Worm (Caenorhabditis elegans) whole organism, L2 larva: Measurements from ENCODE around the gene F36D3.1.

Experiments
- R02D3.7 ChIP-seq: fragments of 150-350 bp; optimal IDR thresholded peaks from 2 replicates; lab custom pipeline; 2014; ENCODE audit warnings: missing biosample characterization, missing genetic modification characterization
- ama-1 ChIP-seq: fragments of 150-350 bp; optimal IDR thresholded peaks from 2 replicates; lab custom pipeline; 2018; ENCODE audit warnings: inconsistent platforms
- blmp-1 ChIP-seq: sonication (generic microtip); optimal IDR thresholded peaks from 2 replicates; lab custom pipeline; 2017; ENCODE audit warnings: missing genetic modification characterization, mild to moderate bottlenecking, missing compliant biosample characterization, antibody characterized with exemption, moderate library complexity; ENCODE audit not compliant: insufficient read depth
- ceh-16 ChIP-seq: fragments of 150-350 bp; optimal IDR thresholded peaks from 2 replicates; lab custom pipeline; 2014; ENCODE audit warnings: missing biosample characterization, missing genetic modification characterization
- fos-1 ChIP-seq: fragments of 150-350 bp; optimal IDR thresholded peaks from 2 replicates; lab custom pipeline; 2014; ENCODE audit warnings: missing biosample characterization, missing genetic modification characterization
- lsy-2 ChIP-seq, 2 experiments: fragments of 150-350 bp in 1 of 2; sonication (generic microtip) in 1 of 2; optimal IDR thresholded peaks; 2 replicates each; lab custom pipeline; 2014 to 2017; ENCODE audit warnings: missing biosample characterization in 2 of 2, missing genetic modification characterization in 2 of 2
- nhr-11 ChIP-seq: fragments of 150-350 bp; optimal IDR thresholded peaks from 2 replicates; lab custom pipeline; 2014; ENCODE audit warnings: missing biosample characterization, missing genetic modification characterization
- nhr-12 ChIP-seq: fragments of 150-350 bp; optimal IDR thresholded peaks from 2 replicates; lab custom pipeline; 2014; ENCODE audit warnings: missing biosample characterization, missing genetic modification characterization
- nhr-77 ChIP-seq: fragments of 150-350 bp; optimal IDR thresholded peaks from 2 replicates; lab custom pipeline; 2014; ENCODE audit warnings: missing biosample characterization, missing genetic modification characterization
- sem-4 ChIP-seq: fragments of 150-350 bp; optimal IDR thresholded peaks from 2 replicates; lab custom pipeline; 2014; ENCODE audit warnings: missing biosample characterization, missing genetic modification reagents, missing genetic modification characterization
- zag-1 ChIP-seq: fragments of 150-350 bp; optimal IDR thresholded peaks from 2 replicates; lab custom pipeline; 2014; ENCODE audit warnings: missing biosample characterization, missing genetic modification characterization

DNA sequence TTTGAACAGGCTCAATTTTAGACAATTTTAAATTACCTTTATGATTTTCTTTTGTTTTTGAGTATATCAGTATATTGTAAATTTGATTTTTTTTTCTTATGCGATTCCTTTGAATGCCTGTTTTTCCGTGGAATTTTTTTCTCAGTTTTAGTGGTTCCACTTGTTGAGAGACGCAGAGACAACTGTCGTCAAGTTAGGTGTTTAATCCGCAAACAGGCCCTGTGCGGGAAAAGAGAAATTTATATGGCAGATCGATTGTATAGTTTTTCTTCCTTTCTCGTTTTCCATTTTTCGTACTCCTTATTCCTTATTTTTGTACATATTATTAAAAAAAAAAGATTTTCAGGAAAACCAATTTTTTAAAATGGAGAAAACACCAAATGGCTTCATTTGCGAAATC, at the start of gene F36D3.1:
- TF ChIP-seq R02D3.7 (tag; lab: Kevin White, UChicago) (no peak), nhr-77 (tag; lab: Kevin White, UChicago) (no peak), ama-1 (lab: Kevin White, UChicago) (no peak), blmp-1 (tag; lab: Kevin White, UChicago) (no peak), ceh-16 (tag; lab: Kevin White, UChicago) (no peak), lsy-2 (tag; optimal IDR thresholded peaks at IDR 0.05; lab: Kevin White, UChicago) (peak; percentile 29 to 73), fos-1 (tag; lab: Kevin White, UChicago) (peak; percentile 15), nhr-12 (no peak), nhr-11 (tag; lab: Kevin White, UChicago) (no peak), zag-1 (tag; lab: Kevin White, UChicago) (no peak), sem-4 (peak; percentile 23)
